Fruit fly (Drosophila melanogaster): ENCODE measurements around the gene CG43658.

DNA sequence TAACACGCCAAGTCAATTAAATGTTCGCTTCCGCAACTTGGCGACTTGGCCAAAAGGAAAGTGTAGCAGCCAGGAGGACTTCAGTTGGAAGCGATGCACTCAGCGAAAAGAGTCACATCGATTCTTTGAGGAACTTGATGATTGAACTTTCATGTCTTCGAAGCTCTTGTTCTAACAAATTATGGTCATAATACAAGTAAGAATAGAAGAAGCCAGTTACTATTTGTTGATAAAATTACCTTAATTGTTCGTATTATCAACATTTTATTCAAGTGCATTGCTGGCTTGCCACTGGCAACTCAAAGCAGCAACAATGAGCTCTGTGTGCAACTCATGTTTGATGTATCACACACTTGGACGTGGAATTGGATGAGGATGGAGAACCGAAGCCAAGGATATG lies 17.7 kb downstream of the CG43658 start:
- no peak for TF ChIP-seq CG8478 (optimal IDR thresholded peaks at IDR 0.05)
- TF ChIP-seq CTCF (optimal IDR thresholded peaks at IDR 0.05): no peak

Data from S2 (cell line).